Fruit fly (Drosophila melanogaster) whole organism, pupa: Measurements from ENCODE around the gene Ir68a.

ENCODE experiments used
- CG10348 ChIP-seq: fragments of 200-800 bp; sonication (Bioruptor generic); IDR thresholded peaks from 2 replicates; pipeline ENCODE4 v1.3.6; 2022; ENCODE audit warnings: missing biosample characterization, missing genetic modification characterization
- CG12605 ChIP-seq: fragments of 200-800 bp; sonication (Bioruptor generic); IDR thresholded peaks from 2 replicates; pipeline ENCODE4 v1.3.6; 2022; ENCODE audit warnings: missing biosample characterization, missing genetic modification characterization
- CG13204 ChIP-seq: fragments of 200-800 bp; sonication (Bioruptor generic); optimal IDR thresholded peaks from 2 replicates; lab custom pipeline; 2018; ENCODE audit warnings: missing biosample characterization, mild to moderate bottlenecking, missing genetic modification characterization, moderate library complexity
- CG14655 ChIP-seq: fragments of 200-800 bp; sonication (Bioruptor generic); optimal IDR thresholded peaks from 3 replicates; lab custom pipeline; 2017; ENCODE audit warnings: mild to moderate bottlenecking, missing biosample characterization, missing genetic modification reagents, missing genetic modification characterization
- CG15710 ChIP-seq: fragments of 200-800 bp; sonication (Bioruptor generic); optimal IDR thresholded peaks from 2 replicates; lab custom pipeline; 2018; ENCODE audit warnings: missing biosample characterization, mild to moderate bottlenecking, missing genetic modification characterization, moderate library complexity
- CG17806 ChIP-seq: fragments of 200-800 bp; sonication (Bioruptor generic); optimal IDR thresholded peaks from 2 replicates; lab custom pipeline; 2018; ENCODE audit warnings: missing biosample characterization, mild to moderate bottlenecking, missing genetic modification characterization, moderate library complexity
- CG32121 ChIP-seq: fragments of 200-800 bp; sonication (Bioruptor generic); IDR thresholded peaks from 2 replicates; pipeline ENCODE4 v1.3.6; 2022; ENCODE audit warnings: missing biosample characterization, missing genetic modification characterization
- CG34367 ChIP-seq: fragments of 200-800 bp; sonication (Bioruptor generic); optimal IDR thresholded peaks from 2 replicates; lab custom pipeline; 2018; ENCODE audit warnings: missing biosample characterization, mild to moderate bottlenecking, missing genetic modification characterization
- CG4496 ChIP-seq: fragments of 200-800 bp; sonication (Bioruptor generic); IDR thresholded peaks from 3 replicates; pipeline ENCODE4 v1.3.6; 2022; ENCODE audit warnings: missing biosample characterization, missing genetic modification characterization
- CG8159 ChIP-seq: fragments of 200-800 bp; sonication (Bioruptor generic); optimal IDR thresholded peaks from 3 replicates; lab custom pipeline; 2018; ENCODE audit warnings: missing biosample characterization, mild to moderate bottlenecking, missing genetic modification characterization, moderate library complexity
- CG8301 ChIP-seq: fragments of 200-800 bp; sonication (Bioruptor generic); optimal IDR thresholded peaks from 2 replicates; lab custom pipeline; 2018; ENCODE audit warnings: missing biosample characterization, mild to moderate bottlenecking, missing genetic modification characterization
- CG9948 ChIP-seq: fragments of 200-800 bp; sonication (Bioruptor generic); optimal IDR thresholded peaks from 2 replicates; lab custom pipeline; 2018; ENCODE audit warnings: missing biosample characterization, mild to moderate bottlenecking, missing genetic modification characterization, moderate library complexity
- D1 ChIP-seq: fragments of 200-800 bp; sonication (Bioruptor generic); optimal IDR thresholded peaks from 2 replicates; lab custom pipeline; 2018; ENCODE audit warnings: missing biosample characterization, mild to moderate bottlenecking, missing genetic modification characterization, moderate library complexity
- EcR ChIP-seq: fragments of 200-800 bp; sonication (Bioruptor generic); optimal IDR thresholded peaks from 3 replicates; lab custom pipeline; 2019; ENCODE audit warnings: missing biosample characterization, missing genetic modification characterization, mild to moderate bottlenecking, moderate library complexity, missing genetic modification reagents
- Ets98B ChIP-seq: fragments of 200-800 bp; sonication (Bioruptor generic); IDR thresholded peaks from 2 replicates; pipeline ENCODE4 v1.3.6; 2022; ENCODE audit warnings: missing biosample characterization, missing genetic modification characterization
- Pif1A ChIP-seq: fragments of 200-800 bp; sonication (Bioruptor generic); optimal IDR thresholded peaks from 3 replicates; lab custom pipeline; 2016; ENCODE audit warnings: missing biosample characterization, missing genetic modification characterization
- Pif1B ChIP-seq: fragments of 200-800 bp; sonication (Bioruptor generic); optimal IDR thresholded peaks from 3 replicates; lab custom pipeline; 2016; ENCODE audit warnings: missing biosample characterization, missing genetic modification characterization
- Snoo ChIP-seq: fragments of 200-800 bp; sonication (Bioruptor generic); optimal IDR thresholded peaks from 3 replicates; lab custom pipeline; 2017; ENCODE audit warnings: missing biosample characterization, mild to moderate bottlenecking, missing genetic modification characterization, inconsistent platforms
- fd96Ca ChIP-seq: fragments of 200-800 bp; sonication (Bioruptor generic); IDR thresholded peaks from 3 replicates; pipeline ENCODE4 v1.3.6; 2022; ENCODE audit warnings: missing biosample characterization, missing genetic modification characterization
- gl ChIP-seq: fragments of 200-800 bp; sonication (Bioruptor generic); optimal IDR thresholded peaks from 2 replicates; lab custom pipeline; 2018; ENCODE audit warnings: missing biosample characterization, mild to moderate bottlenecking, missing genetic modification characterization
- rn ChIP-seq: fragments of 200-800 bp; sonication (Bioruptor generic); IDR thresholded peaks from 2 replicates; pipeline ENCODE4 v1.3.6; 2022; ENCODE audit warnings: missing biosample characterization, missing genetic modification characterization

The Ir68a gene

dm6 chr3L:11247370-11248255, 11.6 kb upstream of the Ir68a start:
- TF ChIP-seq rn (GFP tag; lab: Robert Waterston, UW) = no peak
- TF ChIP-seq CG8159 = no peak
- no peak for TF ChIP-seq CG17806 (tag; lab: Kevin White, UChicago)
- TF ChIP-seq CG15710 (tag; lab: Kevin White, UChicago) = peak; percentile 8
- TF ChIP-seq gl (tag; lab: Kevin White, UChicago) = peak; percentile 72
- peak; percentile 14 for TF ChIP-seq CG8301
- peak; percentile 84 for TF ChIP-seq Ets98B
- TF ChIP-seq D1 (tag; lab: Kevin White, UChicago) = no peak
- peak; percentile 79 for TF ChIP-seq CG12605
- peak; percentile 21 for TF ChIP-seq Pif1B (GFP tag; lab: Kevin White, UChicago)
- peak; percentile 32 for TF ChIP-seq Snoo
- peak; percentile 88 for TF ChIP-seq CG4496
- peak; percentile 72; the same call in 2 of the 3 replicates for TF ChIP-seq fd96Ca
- peak; percentile 0 for TF ChIP-seq CG14655 (GFP tag; lab: Kevin White, UChicago)
- peak; percentile 18 for TF ChIP-seq CG34367 (tag; lab: Kevin White, UChicago)
- TF ChIP-seq CG10348 (GFP tag; lab: Robert Waterston, UW) = no peak
- no peak for TF ChIP-seq CG9948 (tag; lab: Kevin White, UChicago)
- peak; percentile 51 for TF ChIP-seq Pif1A (GFP tag; lab: Kevin White, UChicago)
- peak; percentile 79 for TF ChIP-seq CG13204 (GFP tag; lab: Kevin White, UChicago)
- peak; percentile 86 for TF ChIP-seq CG32121
- peak; percentile 76 for TF ChIP-seq EcR (GFP tag; lab: Kevin White, UChicago)

dm6 chr3L:11246046-11246887, 10.2 kb upstream of the Ir68a start:
- peak; percentile 96 for TF ChIP-seq CG8301
- peak; percentile 96 for TF ChIP-seq CG32121
- peak; percentile 98 for TF ChIP-seq CG14655 (GFP tag; lab: Kevin White, UChicago)
- peak; percentile 96 for TF ChIP-seq CG8159
- peak; percentile 96 for TF ChIP-seq CG17806 (tag; lab: Kevin White, UChicago)
- peak; percentile 97 for TF ChIP-seq fd96Ca
- peak; percentile 95 for TF ChIP-seq Snoo
- peak; percentile 99 for TF ChIP-seq CG13204 (GFP tag; lab: Kevin White, UChicago)
- TF ChIP-seq CG4496 = peak; percentile 99
- peak; percentile 99 for TF ChIP-seq Pif1B (GFP tag; lab: Kevin White, UChicago)
- 0 out of 2 replicates have a peak, but pooled peaks have one; percentile 9 for TF ChIP-seq CG10348 (GFP tag; lab: Robert Waterston, UW)
- peak; percentile 97 for TF ChIP-seq CG15710 (tag; lab: Kevin White, UChicago)
- TF ChIP-seq Ets98B = peak; percentile 98
- TF ChIP-seq gl (tag; lab: Kevin White, UChicago) = peak; percentile 100
- TF ChIP-seq CG34367 (tag; lab: Kevin White, UChicago) = peak; percentile 99
- TF ChIP-seq EcR (GFP tag; lab: Kevin White, UChicago) = peak; percentile 89
- TF ChIP-seq D1 (tag; lab: Kevin White, UChicago) = peak; percentile 93
- TF ChIP-seq Pif1A (GFP tag; lab: Kevin White, UChicago) = peak; percentile 99
- TF ChIP-seq CG9948 (tag; lab: Kevin White, UChicago) = peak; percentile 95
- peak; percentile 99 for TF ChIP-seq CG12605
- peak; percentile 94 for TF ChIP-seq rn (GFP tag; lab: Robert Waterston, UW)

dm6 chr3L:11244024-11244576, 8.1 kb upstream of the Ir68a start:
- no peak for TF ChIP-seq CG34367 (tag; lab: Kevin White, UChicago)
- no peak for TF ChIP-seq rn (GFP tag; lab: Robert Waterston, UW)
- no peak for TF ChIP-seq CG12605

dm6 chr3L:11243292-11243670, 7.3 kb upstream of the Ir68a start:
- no peak for TF ChIP-seq D1 (tag; lab: Kevin White, UChicago)
- no peak for TF ChIP-seq CG32121
- TF ChIP-seq Pif1A (GFP tag; lab: Kevin White, UChicago) = no peak
- TF ChIP-seq EcR (GFP tag; lab: Kevin White, UChicago) = no peak
- no peak for TF ChIP-seq CG17806 (tag; lab: Kevin White, UChicago)

dm6 chr3L:11242410-11243291, 6.6 kb upstream of the Ir68a start:
- TF ChIP-seq rn (GFP tag; lab: Robert Waterston, UW) (no peak), Pif1B (GFP tag; lab: Kevin White, UChicago) (no peak), CG4496 (peak; percentile 12; the same call in 1 of the 3 replicates), CG9948 (tag; lab: Kevin White, UChicago) (no peak), fd96Ca (peak; percentile 48; the same call in 2 of the 3 replicates), CG12605 (no peak), CG10348 (GFP tag; lab: Robert Waterston, UW) (no peak), D1 (tag; lab: Kevin White, UChicago) (no peak), CG15710 (tag; lab: Kevin White, UChicago) (no peak), Snoo (no peak), CG8301 (no peak), EcR (GFP tag; lab: Kevin White, UChicago) (no peak), gl (tag; lab: Kevin White, UChicago) (no peak), CG32121 (peak; percentile 51), CG13204 (GFP tag; lab: Kevin White, UChicago) (no peak), CG8159 (peak; percentile 42), CG17806 (tag; lab: Kevin White, UChicago) (no peak), CG34367 (tag; lab: Kevin White, UChicago) (no peak), Pif1A (GFP tag; lab: Kevin White, UChicago) (no peak), CG14655 (GFP tag; lab: Kevin White, UChicago) (peak; percentile 50), Ets98B (peak; percentile 59)
